Worm (Caenorhabditis elegans) whole organism, young adult: Measurements from ENCODE around the gene ifg-1.

Experiments used
- B0019.2 ChIP-seq: fragments of 200-800 bp; sonication (Bioruptor generic); conservative IDR thresholded peaks from 2 replicates; pipeline ENCODE4 v1.3.6; 2022; ENCODE audit warnings: missing genetic modification reagents, missing genetic modification characterization, missing compliant biosample characterization
- C06A6.2 ChIP-seq: fragments of 200-800 bp; sonication (Bioruptor generic); conservative IDR thresholded peaks from 2 replicates; pipeline ENCODE4 v1.3.6; 2022; ENCODE audit warnings: missing genetic modification characterization, missing compliant biosample characterization
- D2030.7 ChIP-seq: fragments of 200-800 bp; sonication (Bioruptor generic); IDR thresholded peaks from 2 replicates; pipeline ENCODE4 v1.3.6; 2022; ENCODE audit warnings: missing genetic modification reagents, missing genetic modification characterization, missing compliant biosample characterization
- F52B5.7 ChIP-seq: sonication (generic microtip); optimal IDR thresholded peaks from 2 replicates; lab custom pipeline; 2016; ENCODE audit warnings: mild to moderate bottlenecking, missing genetic modification characterization, missing compliant biosample characterization
- F57A8.1 ChIP-seq: fragments of 200-800 bp; sonication (Bioruptor generic); optimal IDR thresholded peaks from 2 replicates; lab custom pipeline; 2018; ENCODE audit warnings: mild to moderate bottlenecking, missing genetic modification characterization, moderate library complexity, missing compliant biosample characterization
- T26A5.8 ChIP-seq: sonication (generic microtip); optimal IDR thresholded peaks from 2 replicates; lab custom pipeline; 2016; ENCODE audit warnings: missing genetic modification characterization, missing compliant biosample characterization
- Y53G8AR.9 ChIP-seq: fragments of 200-800 bp; sonication (Bioruptor generic); conservative IDR thresholded peaks from 2 replicates; pipeline ENCODE4 v1.3.6; 2022; ENCODE audit warnings: missing genetic modification reagents, missing genetic modification characterization, missing compliant biosample characterization
- Y67H2A.10 ChIP-seq: fragments of 200-800 bp; sonication (Bioruptor generic); conservative IDR thresholded peaks from 2 replicates; pipeline ENCODE4 v1.3.6; 2022; ENCODE audit warnings: missing genetic modification reagents, missing genetic modification characterization, missing compliant biosample characterization
- aptf-2 ChIP-seq: fragments of 200-800 bp; sonication (Bioruptor generic); conservative IDR thresholded peaks from 2 replicates; pipeline ENCODE4 v1.3.6; 2022; ENCODE audit warnings: missing genetic modification reagents, missing genetic modification characterization, missing compliant biosample characterization
- aptf-3 ChIP-seq: fragments of 200-800 bp; sonication (Bioruptor generic); IDR thresholded peaks from 2 replicates; pipeline ENCODE4 v1.3.6; 2022; ENCODE audit warnings: missing genetic modification characterization, missing compliant biosample characterization
- atf-7 ChIP-seq: sonication (generic microtip); optimal IDR thresholded peaks from 2 replicates; lab custom pipeline; 2017; ENCODE audit warnings: mild to moderate bottlenecking, missing genetic modification characterization, missing compliant biosample characterization
- attf-6 ChIP-seq: fragments of 200-800 bp; sonication (Bioruptor generic); IDR thresholded peaks from 2 replicates; pipeline ENCODE4 v1.3.6; 2022; ENCODE audit warnings: missing genetic modification reagents, missing genetic modification characterization, missing compliant biosample characterization
- bed-1 ChIP-seq: fragments of 200-800 bp; sonication (Bioruptor generic); IDR thresholded peaks from 2 replicates; pipeline ENCODE4 v1.3.6; 2022; ENCODE audit warnings: missing genetic modification reagents, missing genetic modification characterization, missing compliant biosample characterization
- ceh-100 ChIP-seq: fragments of 200-800 bp; sonication (Bioruptor generic); IDR thresholded peaks from 2 replicates; pipeline ENCODE4 v1.3.6; 2022; ENCODE audit warnings: missing genetic modification reagents, missing genetic modification characterization, missing compliant biosample characterization
- ceh-27 ChIP-seq: fragments of 200-800 bp; sonication (Bioruptor generic); optimal IDR thresholded peaks from 2 replicates; lab custom pipeline; 2018; ENCODE audit warnings: mild to moderate bottlenecking, missing genetic modification characterization, moderate library complexity, missing compliant biosample characterization
- ceh-58 ChIP-seq: fragments of 200-800 bp; sonication (Bioruptor generic); IDR thresholded peaks from 2 replicates; pipeline ENCODE4 v1.3.6; 2022; ENCODE audit warnings: missing genetic modification characterization, missing compliant biosample characterization
- ceh-79 ChIP-seq: sonication (generic microtip); optimal IDR thresholded peaks from 2 replicates; lab custom pipeline; 2017; ENCODE audit warnings: mild to moderate bottlenecking, missing genetic modification characterization, missing compliant biosample characterization
- efl-1 ChIP-seq: fragments of 150-350 bp; optimal IDR thresholded peaks from 2 replicates; lab custom pipeline; 2014; ENCODE audit warnings: missing biosample characterization, missing genetic modification reagents, missing genetic modification characterization
- him-1 ChIP-seq: sonication (generic microtip); optimal IDR thresholded peaks from 2 replicates; lab custom pipeline; 2016; ENCODE audit warnings: missing genotype, missing genetic modification reagents, missing genetic modification characterization, missing compliant biosample characterization
- hsf-1 ChIP-seq: fragments of 200-800 bp; sonication (Bioruptor generic); IDR thresholded peaks from 2 replicates; pipeline ENCODE4 v1.3.6; 2022; ENCODE audit warnings: missing genetic modification reagents, missing genetic modification characterization, missing compliant biosample characterization
- lag-1 ChIP-seq: fragments of 200-800 bp; sonication (Bioruptor generic); IDR thresholded peaks from 2 replicates; pipeline ENCODE4 v1.3.6; 2022; ENCODE audit warnings: missing genetic modification reagents, missing genetic modification characterization, missing compliant biosample characterization
- lin-26 ChIP-seq: fragments of 200-800 bp; sonication (Bioruptor generic); IDR thresholded peaks from 2 replicates; pipeline ENCODE4 v1.3.6; 2022; ENCODE audit warnings: missing genetic modification reagents, missing genetic modification characterization, missing compliant biosample characterization
- lsy-27 ChIP-seq: sonication (generic microtip); optimal IDR thresholded peaks from 2 replicates; lab custom pipeline; 2017; ENCODE audit warnings: missing genetic modification characterization, mild to moderate bottlenecking, missing compliant biosample characterization, antibody characterized with exemption, missing genotype, borderline replicate concordance; ENCODE audit not compliant: insufficient read depth
- madf-6 ChIP-seq: fragments of 200-800 bp; sonication (Bioruptor generic); IDR thresholded peaks from 2 replicates; pipeline ENCODE4 v1.3.6; 2022; ENCODE audit warnings: missing genetic modification reagents, missing genetic modification characterization, missing compliant biosample characterization
- mel-28 ChIP-seq: sonication (generic microtip); optimal IDR thresholded peaks from 2 replicates; lab custom pipeline; 2016; ENCODE audit warnings: borderline replicate concordance, mild to moderate bottlenecking, missing genetic modification characterization, missing compliant biosample characterization
- mxl-1 ChIP-seq: sonication (generic microtip); optimal IDR thresholded peaks from 2 replicates; lab custom pipeline; 2016; ENCODE audit warnings: missing genetic modification characterization, missing compliant biosample characterization
- pha-4 ChIP-seq: fragments of 150-350 bp; sonication (generic microtip); optimal IDR thresholded peaks from 2 replicates; lab custom pipeline; 2014; ENCODE audit warnings: missing biosample characterization, missing genetic modification reagents, missing genetic modification characterization
- rec-8 ChIP-seq, 2 experiments: sonication (generic microtip); optimal IDR thresholded peaks; 2 replicates each; lab custom pipeline; 2016; ENCODE audit warnings: mild to moderate bottlenecking in 2 of 2, missing genetic modification characterization in 2 of 2, missing genetic modification reagents in 2 of 2, missing genotype in 2 of 2, missing biosample characterization in 1 of 2, missing compliant biosample characterization in 1 of 2, moderate library complexity in 1 of 2
- repo-1 ChIP-seq: sonication (generic microtip); optimal IDR thresholded peaks from 2 replicates; lab custom pipeline; 2017; ENCODE audit warnings: mild to moderate bottlenecking, missing genetic modification characterization, missing compliant biosample characterization
- snpc-1.3 ChIP-seq: sonication (generic microtip); optimal IDR thresholded peaks from 2 replicates; lab custom pipeline; 2017; ENCODE audit warnings: missing genetic modification characterization, mild to moderate bottlenecking, missing compliant biosample characterization, antibody characterized with exemption, moderate library complexity, missing genotype, missing genetic modification reagents; ENCODE audit not compliant: insufficient read depth
- sptf-2 ChIP-seq: fragments of 200-800 bp; sonication (Bioruptor generic); optimal IDR thresholded peaks from 2 replicates; lab custom pipeline; 2018; ENCODE audit warnings: mild to moderate bottlenecking, missing genetic modification characterization, missing compliant biosample characterization
- unc-130 ChIP-seq: sonication (generic microtip); optimal IDR thresholded peaks from 2 replicates; lab custom pipeline; 2016; ENCODE audit warnings: missing genetic modification reagents, missing genetic modification characterization, missing compliant biosample characterization
- unc-62 ChIP-seq: fragments of 150-350 bp; optimal IDR thresholded peaks from 2 replicates; lab custom pipeline; 2014; ENCODE audit warnings: missing biosample characterization, missing genetic modification reagents, missing genetic modification characterization
- zim-3 ChIP-seq: sonication (generic microtip); optimal IDR thresholded peaks from 2 replicates; lab custom pipeline; 2017; ENCODE audit warnings: mild to moderate bottlenecking, missing genetic modification characterization, moderate library complexity, missing compliant biosample characterization
- ztf-25 ChIP-seq: fragments of 200-800 bp; sonication (Bioruptor generic); IDR thresholded peaks from 2 replicates; pipeline ENCODE4 v1.3.6; 2022; ENCODE audit warnings: missing genetic modification reagents, missing genetic modification characterization, missing compliant biosample characterization
- ztf-3 ChIP-seq: fragments of 200-800 bp; sonication (Bioruptor generic); optimal IDR thresholded peaks from 2 replicates; lab custom pipeline; 2018; ENCODE audit warnings: mild to moderate bottlenecking, missing genetic modification characterization, missing compliant biosample characterization
- ztf-6 ChIP-seq: fragments of 200-800 bp; sonication (Bioruptor generic); IDR thresholded peaks from 2 replicates; pipeline ENCODE4 v1.3.6; 2022; ENCODE audit warnings: missing genetic modification reagents, missing genetic modification characterization, missing compliant biosample characterization

Gene ifg-1

DNA sequence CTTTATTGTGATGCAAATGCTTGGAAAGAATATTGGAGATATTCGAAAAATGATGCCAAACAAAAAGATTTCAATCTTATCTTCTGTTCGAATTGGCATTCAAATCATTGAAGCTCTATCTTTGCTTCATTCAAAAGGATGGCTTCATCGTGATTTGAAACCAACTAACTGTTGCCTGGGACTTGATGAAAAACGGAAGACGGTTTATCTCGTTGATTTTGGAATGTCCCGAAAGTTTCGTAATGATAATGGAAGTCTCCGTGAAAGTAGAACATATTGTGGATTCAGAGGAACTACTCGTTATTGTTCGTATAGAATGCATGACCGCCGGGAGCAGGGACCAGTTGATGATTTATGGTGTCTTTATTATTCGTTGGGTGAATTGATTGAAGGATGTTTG is 42.9 kb upstream of the ifg-1 start:
- TF ChIP-seq madf-6 (GFP tag; lab: Robert Waterston, UW) (no peak), attf-6 (GFP tag; lab: Robert Waterston, UW) (no peak), ztf-25 (no peak), ceh-27 (GFP tag; lab: Kevin White, UChicago) (no peak), ceh-58 (GFP tag; lab: Robert Waterston, UW) (no peak), bed-1 (GFP tag; lab: Robert Waterston, UW) (no peak), efl-1 (GFP tag; lab: Kevin White, UChicago) (no peak), atf-7 (tag; lab: Kevin White, UChicago) (no peak), lin-26 (GFP tag; lab: Robert Waterston, UW) (no peak), ztf-3 (GFP tag; lab: Kevin White, UChicago) (no peak), unc-62 (GFP tag; lab: Kevin White, UChicago) (no peak), F52B5.7 (tag; lab: Kevin White, UChicago) (no peak)

ce11 chrII:8177095-8177494 is 39.9 kb upstream of the ifg-1 start, which contains the start of gene acr-14:
Gene acr-14, minus strand, starts transcription at chrII:8177195.
- no peak for TF ChIP-seq aptf-3 (GFP tag; lab: Robert Waterston, UW)
- TF ChIP-seq F52B5.7 (tag; lab: Kevin White, UChicago) = no peak
- no peak for TF ChIP-seq repo-1
- TF ChIP-seq Y53G8AR.9 (GFP tag; lab: Robert Waterston, UW) = no peak
- TF ChIP-seq mxl-1 (tag; lab: Kevin White, UChicago) = no peak
- TF ChIP-seq snpc-1.3 (tag; lab: Kevin White, UChicago) = no peak
- no peak for TF ChIP-seq attf-6 (GFP tag; lab: Robert Waterston, UW)
- no peak for TF ChIP-seq ceh-79 (tag; lab: Kevin White, UChicago)
- no peak for TF ChIP-seq sptf-2 (GFP tag; lab: Kevin White, UChicago)
- no peak for TF ChIP-seq F57A8.1 (GFP tag; lab: Kevin White, UChicago)
- no peak for TF ChIP-seq him-1 (tag; lab: Kevin White, UChicago)
- no peak for TF ChIP-seq B0019.2
- no peak for TF ChIP-seq lin-26 (GFP tag; lab: Robert Waterston, UW)
- no peak for TF ChIP-seq unc-130
- no peak for TF ChIP-seq T26A5.8 (tag; lab: Kevin White, UChicago)
- TF ChIP-seq ceh-100 = no peak
- TF ChIP-seq ztf-6 (GFP tag; lab: Robert Waterston, UW) = no peak
- no peak for TF ChIP-seq mel-28 (tag; lab: Kevin White, UChicago)

DNA sequence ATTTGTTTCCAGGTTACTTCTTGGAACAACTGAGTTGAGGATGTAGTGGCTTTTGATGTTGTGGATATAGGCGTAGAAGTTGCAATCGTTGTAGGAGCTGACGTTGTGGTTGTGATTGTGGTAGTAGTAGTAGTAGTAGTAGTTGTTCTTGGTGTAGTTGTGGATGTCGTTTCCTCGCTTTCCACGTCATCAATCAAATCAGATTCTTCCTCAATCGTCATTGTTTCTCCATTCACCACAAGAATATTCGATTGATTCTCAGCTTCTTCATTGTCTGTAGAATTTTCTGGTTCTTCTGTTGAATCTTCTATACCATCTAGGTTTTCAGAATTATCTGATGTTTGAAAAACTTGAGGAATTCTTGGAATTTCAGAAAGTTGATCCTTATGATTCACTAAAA is 38.4 kb upstream of the ifg-1 start:
- TF ChIP-seq hsf-1 (no peak), pha-4 (tag; lab: Kevin White, UChicago) (no peak), rec-8 (tag; optimal IDR thresholded peaks at IDR 0.05; lab: Kevin White, UChicago) (no peak), C06A6.2 (no peak), Y67H2A.10 (GFP tag; lab: Robert Waterston, UW) (no peak), lsy-27 (no peak), ceh-79 (tag; lab: Kevin White, UChicago) (no peak), D2030.7 (GFP tag; lab: Robert Waterston, UW) (no peak), lag-1 (no peak), zim-3 (tag; lab: Kevin White, UChicago) (no peak), B0019.2 (no peak), aptf-2 (GFP tag; lab: Robert Waterston, UW) (no peak)
